Fruit fly (Drosophila melanogaster) whole organism, pupa: ENCODE measurements around the gene LysD.

Experiments
- CG10348 ChIP-seq: fragments of 200-800 bp; sonication (Bioruptor generic); IDR thresholded peaks from 2 replicates; pipeline ENCODE4 v1.3.6; 2022; ENCODE audit warnings: missing biosample characterization, missing genetic modification characterization
- CG12605 ChIP-seq: fragments of 200-800 bp; sonication (Bioruptor generic); IDR thresholded peaks from 2 replicates; pipeline ENCODE4 v1.3.6; 2022; ENCODE audit warnings: missing biosample characterization, missing genetic modification characterization
- CG13204 ChIP-seq: fragments of 200-800 bp; sonication (Bioruptor generic); optimal IDR thresholded peaks from 2 replicates; lab custom pipeline; 2018; ENCODE audit warnings: missing biosample characterization, mild to moderate bottlenecking, missing genetic modification characterization, moderate library complexity
- CG14655 ChIP-seq: fragments of 200-800 bp; sonication (Bioruptor generic); optimal IDR thresholded peaks from 3 replicates; lab custom pipeline; 2017; ENCODE audit warnings: mild to moderate bottlenecking, missing biosample characterization, missing genetic modification reagents, missing genetic modification characterization
- CG15710 ChIP-seq: fragments of 200-800 bp; sonication (Bioruptor generic); optimal IDR thresholded peaks from 2 replicates; lab custom pipeline; 2018; ENCODE audit warnings: missing biosample characterization, mild to moderate bottlenecking, missing genetic modification characterization, moderate library complexity
- CG17806 ChIP-seq: fragments of 200-800 bp; sonication (Bioruptor generic); optimal IDR thresholded peaks from 2 replicates; lab custom pipeline; 2018; ENCODE audit warnings: missing biosample characterization, mild to moderate bottlenecking, missing genetic modification characterization, moderate library complexity
- CG32121 ChIP-seq: fragments of 200-800 bp; sonication (Bioruptor generic); IDR thresholded peaks from 2 replicates; pipeline ENCODE4 v1.3.6; 2022; ENCODE audit warnings: missing biosample characterization, missing genetic modification characterization
- CG34367 ChIP-seq: fragments of 200-800 bp; sonication (Bioruptor generic); optimal IDR thresholded peaks from 2 replicates; lab custom pipeline; 2018; ENCODE audit warnings: missing biosample characterization, mild to moderate bottlenecking, missing genetic modification characterization
- CG4496 ChIP-seq: fragments of 200-800 bp; sonication (Bioruptor generic); IDR thresholded peaks from 3 replicates; pipeline ENCODE4 v1.3.6; 2022; ENCODE audit warnings: missing biosample characterization, missing genetic modification characterization
- CG8159 ChIP-seq: fragments of 200-800 bp; sonication (Bioruptor generic); optimal IDR thresholded peaks from 3 replicates; lab custom pipeline; 2018; ENCODE audit warnings: missing biosample characterization, mild to moderate bottlenecking, missing genetic modification characterization, moderate library complexity
- CG8301 ChIP-seq: fragments of 200-800 bp; sonication (Bioruptor generic); optimal IDR thresholded peaks from 2 replicates; lab custom pipeline; 2018; ENCODE audit warnings: missing biosample characterization, mild to moderate bottlenecking, missing genetic modification characterization
- CG9948 ChIP-seq: fragments of 200-800 bp; sonication (Bioruptor generic); optimal IDR thresholded peaks from 2 replicates; lab custom pipeline; 2018; ENCODE audit warnings: missing biosample characterization, mild to moderate bottlenecking, missing genetic modification characterization, moderate library complexity
- D1 ChIP-seq: fragments of 200-800 bp; sonication (Bioruptor generic); optimal IDR thresholded peaks from 2 replicates; lab custom pipeline; 2018; ENCODE audit warnings: missing biosample characterization, mild to moderate bottlenecking, missing genetic modification characterization, moderate library complexity
- EcR ChIP-seq: fragments of 200-800 bp; sonication (Bioruptor generic); optimal IDR thresholded peaks from 3 replicates; lab custom pipeline; 2019; ENCODE audit warnings: missing biosample characterization, missing genetic modification characterization, mild to moderate bottlenecking, moderate library complexity, missing genetic modification reagents
- Ets98B ChIP-seq: fragments of 200-800 bp; sonication (Bioruptor generic); IDR thresholded peaks from 2 replicates; pipeline ENCODE4 v1.3.6; 2022; ENCODE audit warnings: missing biosample characterization, missing genetic modification characterization
- Pif1A ChIP-seq: fragments of 200-800 bp; sonication (Bioruptor generic); optimal IDR thresholded peaks from 3 replicates; lab custom pipeline; 2016; ENCODE audit warnings: missing biosample characterization, missing genetic modification characterization
- Pif1B ChIP-seq: fragments of 200-800 bp; sonication (Bioruptor generic); optimal IDR thresholded peaks from 3 replicates; lab custom pipeline; 2016; ENCODE audit warnings: missing biosample characterization, missing genetic modification characterization
- Snoo ChIP-seq: fragments of 200-800 bp; sonication (Bioruptor generic); optimal IDR thresholded peaks from 3 replicates; lab custom pipeline; 2017; ENCODE audit warnings: missing biosample characterization, mild to moderate bottlenecking, missing genetic modification characterization, inconsistent platforms
- fd96Ca ChIP-seq: fragments of 200-800 bp; sonication (Bioruptor generic); IDR thresholded peaks from 3 replicates; pipeline ENCODE4 v1.3.6; 2022; ENCODE audit warnings: missing biosample characterization, missing genetic modification characterization
- gl ChIP-seq: fragments of 200-800 bp; sonication (Bioruptor generic); optimal IDR thresholded peaks from 2 replicates; lab custom pipeline; 2018; ENCODE audit warnings: missing biosample characterization, mild to moderate bottlenecking, missing genetic modification characterization
- rn ChIP-seq: fragments of 200-800 bp; sonication (Bioruptor generic); IDR thresholded peaks from 2 replicates; pipeline ENCODE4 v1.3.6; 2022; ENCODE audit warnings: missing biosample characterization, missing genetic modification characterization

LysD gene

DNA sequence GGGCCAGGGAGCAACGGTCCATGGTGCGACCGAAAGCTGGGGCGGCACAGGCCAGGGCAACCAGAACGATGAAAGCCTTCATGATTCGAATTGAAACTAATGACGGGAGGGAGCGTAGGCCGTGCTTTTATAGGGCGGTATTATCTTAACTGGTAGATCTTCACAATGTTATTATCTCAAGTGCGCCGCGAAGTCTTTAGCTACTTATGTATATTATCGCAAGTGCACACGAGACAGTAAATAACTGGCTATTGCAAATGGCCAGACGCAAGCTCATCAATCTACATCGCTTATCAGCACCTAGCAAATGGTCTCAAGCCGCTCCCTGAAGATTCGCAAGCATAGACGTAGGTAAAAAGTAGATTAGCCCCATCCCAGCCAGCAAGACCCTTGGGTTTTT, at the start of gene LysD:
Gene LysD (minus strand): TSS at position 101 of the 400 bp plus-strand sequence.
- TF ChIP-seq rn (GFP tag; lab: Robert Waterston, UW) = no peak
- no peak for TF ChIP-seq Snoo (tag; lab: Kevin White, UChicago)
- no peak for TF ChIP-seq CG34367 (tag; lab: Kevin White, UChicago)
- no peak for TF ChIP-seq CG4496
- no peak for TF ChIP-seq CG8301 (tag; lab: Kevin White, UChicago)
- no peak for TF ChIP-seq CG9948 (tag; lab: Kevin White, UChicago)
- TF ChIP-seq EcR (GFP tag; lab: Kevin White, UChicago) = no peak
- no peak for TF ChIP-seq CG14655

DNA sequence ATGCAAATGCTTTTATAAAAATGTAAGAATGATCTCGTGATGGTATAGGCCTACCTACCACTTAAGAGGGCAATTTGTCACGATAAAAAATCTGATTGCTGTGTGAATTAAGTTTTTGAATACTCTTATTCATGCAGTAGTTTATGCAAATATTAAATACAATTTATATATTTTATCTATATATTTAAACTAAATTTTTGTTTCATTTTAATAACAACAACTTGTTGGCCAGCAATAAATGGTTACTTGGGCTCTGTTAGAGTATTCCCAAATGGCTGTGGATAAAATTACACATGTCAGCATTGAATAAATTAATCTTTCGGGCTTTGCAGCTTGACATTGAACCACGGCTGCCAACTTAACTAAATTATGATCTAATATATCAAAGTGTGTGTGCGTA, 47.6 kb upstream of the LysD start:
- TF ChIP-seq CG13204 (no peak), CG34367 (tag; lab: Kevin White, UChicago) (no peak), rn (GFP tag; lab: Robert Waterston, UW) (no peak), Pif1B (GFP tag; lab: Kevin White, UChicago) (no peak), CG10348 (GFP tag; lab: Robert Waterston, UW) (no peak), EcR (GFP tag; lab: Kevin White, UChicago) (no peak), Ets98B (GFP tag; lab: Robert Waterston, UW) (no peak), fd96Ca (GFP tag; lab: Robert Waterston, UW) (no peak), CG4496 (no peak), CG14655 (no peak), D1 (tag; lab: Kevin White, UChicago) (no peak), CG9948 (tag; lab: Kevin White, UChicago) (no peak)
- TF ChIP-seq, all 21 proteins: peak for 0

DNA sequence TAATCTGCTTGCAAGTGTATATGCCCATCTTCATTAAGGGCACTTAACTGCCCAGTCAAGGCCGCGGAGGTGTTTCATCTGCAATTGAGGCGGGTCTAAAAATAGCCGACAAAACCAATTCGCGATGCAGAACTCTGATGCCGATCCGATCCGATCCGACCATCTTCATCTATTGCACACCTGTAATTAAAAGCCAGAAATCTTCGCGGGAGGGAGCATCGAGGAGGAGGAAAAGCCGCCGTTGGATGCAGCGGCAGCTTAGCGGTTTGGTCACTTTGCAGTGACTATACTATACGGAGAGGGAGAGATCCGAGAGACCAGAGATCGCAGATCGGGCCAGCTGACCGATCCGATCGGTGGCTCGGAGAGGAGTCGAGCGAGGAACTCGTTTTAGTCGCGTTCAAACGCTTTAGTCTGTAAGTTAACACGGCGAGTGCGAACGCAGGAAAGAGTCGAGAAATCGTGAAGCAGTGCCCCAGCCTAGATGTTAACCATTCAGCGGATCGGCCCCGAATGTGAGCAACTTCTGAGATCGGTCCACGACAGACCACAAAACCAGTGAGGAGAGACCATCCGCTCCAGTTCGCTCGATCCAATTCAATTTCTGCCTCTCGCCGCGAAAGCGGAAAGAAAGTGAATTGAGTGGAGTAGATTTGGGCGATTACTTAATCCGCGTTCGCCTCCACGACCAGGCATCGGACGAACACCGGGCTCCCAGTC, 45.2 kb upstream of the LysD start, which contains the start of gene tfc:
Gene tfc (plus strand): TSS at position 389 of the 720 bp plus-strand sequence.
- TF ChIP-seq Ets98B (GFP tag; lab: Robert Waterston, UW) (peak; percentile 50; the same call in 1 of the 2 replicates), gl (tag; lab: Kevin White, UChicago) (no peak), CG4496 (no peak; the same call in 1 of the 3 replicates), Pif1B (GFP tag; lab: Kevin White, UChicago) (no peak), CG13204 (peak; percentile 66), CG34367 (tag; lab: Kevin White, UChicago) (no peak), D1 (tag; lab: Kevin White, UChicago) (no peak), CG15710 (no peak), CG17806 (tag; lab: Kevin White, UChicago) (no peak), CG32121 (GFP tag; lab: Robert Waterston, UW) (no peak), EcR (GFP tag; lab: Kevin White, UChicago) (peak; percentile 61), CG8301 (tag; lab: Kevin White, UChicago) (no peak), Pif1A (peak; percentile 29), CG10348 (GFP tag; lab: Robert Waterston, UW) (no peak), rn (GFP tag; lab: Robert Waterston, UW) (no peak), CG12605 (peak; percentile 49), fd96Ca (GFP tag; lab: Robert Waterston, UW) (peak; percentile 20; the same call in 1 of the 3 replicates), CG14655 (no peak), CG9948 (tag; lab: Kevin White, UChicago) (no peak), Snoo (tag; lab: Kevin White, UChicago) (no peak), CG8159 (tag; lab: Kevin White, UChicago) (no peak)

DNA sequence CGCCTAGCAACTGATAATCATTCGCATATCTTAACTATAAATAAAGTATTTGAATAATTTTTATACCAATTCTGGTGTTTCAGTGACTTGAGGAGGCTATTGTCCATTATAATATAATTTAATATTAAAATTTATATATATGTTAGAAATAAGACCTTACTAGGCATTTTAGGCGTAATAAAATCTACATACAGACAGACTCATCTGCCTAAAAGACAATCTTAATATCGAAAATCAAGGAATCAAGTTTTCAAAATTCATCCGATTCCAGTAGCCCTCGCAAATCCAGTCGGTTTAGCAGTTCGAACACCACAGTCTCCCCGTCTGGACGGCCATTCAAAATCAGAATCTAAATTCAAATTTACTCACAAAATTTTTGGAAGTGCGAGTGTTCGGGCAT, 40.7 kb upstream of the LysD start, which contains the start of the genes CG9130 and CG9133:
Gene CG9130 (plus strand): TSS at position 301 of the 400 bp plus-strand sequence.
Gene CG9133 (plus strand): TSS at position 301 of the 400 bp plus-strand sequence.
- TF ChIP-seq D1 (tag; lab: Kevin White, UChicago) (no peak), CG10348 (GFP tag; lab: Robert Waterston, UW) (no peak), CG17806 (tag; lab: Kevin White, UChicago) (no peak), CG15710 (no peak), CG13204 (no peak), EcR (GFP tag; lab: Kevin White, UChicago) (no peak), Pif1B (GFP tag; lab: Kevin White, UChicago) (no peak), Ets98B (GFP tag; lab: Robert Waterston, UW) (no peak), CG4496 (no peak), CG8301 (tag; lab: Kevin White, UChicago) (no peak), rn (GFP tag; lab: Robert Waterston, UW) (no peak), gl (tag; lab: Kevin White, UChicago) (no peak), fd96Ca (GFP tag; lab: Robert Waterston, UW) (no peak), CG14655 (no peak), CG8159 (tag; lab: Kevin White, UChicago) (no peak)

DNA sequence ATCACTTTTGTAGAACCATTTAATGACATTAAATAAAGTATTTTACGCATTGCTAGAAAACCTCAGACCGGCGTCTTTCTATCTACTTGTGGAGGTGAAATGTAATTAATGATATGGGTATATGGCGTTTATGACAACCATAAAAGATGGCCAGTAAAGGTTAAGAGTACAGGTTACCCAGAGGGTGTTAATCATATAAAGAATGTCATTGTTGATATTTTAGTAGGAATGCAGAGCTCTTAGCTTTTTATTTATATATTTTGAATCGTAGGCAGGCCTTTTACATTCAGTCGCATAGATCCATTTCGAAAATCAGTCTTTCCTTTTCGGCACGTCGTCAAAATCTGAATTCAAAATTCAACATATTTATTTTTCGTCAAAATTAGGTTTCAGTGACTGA, 39.4 kb upstream of the LysD start, which contains the start of gene Bfc:
Gene Bfc (plus strand): TSS at position 301 of the 400 bp plus-strand sequence.
- TF ChIP-seq CG34367 (tag; lab: Kevin White, UChicago) = no peak
- TF ChIP-seq CG17806 (tag; lab: Kevin White, UChicago) = no peak
- TF ChIP-seq D1 (tag; lab: Kevin White, UChicago) = no peak
- no peak for TF ChIP-seq Snoo (tag; lab: Kevin White, UChicago)
- TF ChIP-seq CG8159 (tag; lab: Kevin White, UChicago) = no peak
- TF ChIP-seq Pif1A = no peak
- TF ChIP-seq Ets98B (GFP tag; lab: Robert Waterston, UW) = no peak
- no peak for TF ChIP-seq CG13204
- no peak for TF ChIP-seq gl (tag; lab: Kevin White, UChicago)
- no peak for TF ChIP-seq Pif1B (GFP tag; lab: Kevin White, UChicago)
- no peak for TF ChIP-seq CG8301 (tag; lab: Kevin White, UChicago)
- no peak for TF ChIP-seq CG14655
- no peak for TF ChIP-seq CG12605
- TF ChIP-seq CG10348 (GFP tag; lab: Robert Waterston, UW) = no peak
- no peak for TF ChIP-seq rn (GFP tag; lab: Robert Waterston, UW)
- no peak for TF ChIP-seq EcR (GFP tag; lab: Kevin White, UChicago)
- TF ChIP-seq CG15710 = no peak
- no peak for TF ChIP-seq CG4496
- TF ChIP-seq, all 21 proteins: peak for 0
